Worm (Caenorhabditis elegans): Measurements from ENCODE around the gene srbc-63.
A peak's percentile ranks its signal among the peaks of the same experiment; 100 is the strongest.

srbc-63 gene

DNA sequence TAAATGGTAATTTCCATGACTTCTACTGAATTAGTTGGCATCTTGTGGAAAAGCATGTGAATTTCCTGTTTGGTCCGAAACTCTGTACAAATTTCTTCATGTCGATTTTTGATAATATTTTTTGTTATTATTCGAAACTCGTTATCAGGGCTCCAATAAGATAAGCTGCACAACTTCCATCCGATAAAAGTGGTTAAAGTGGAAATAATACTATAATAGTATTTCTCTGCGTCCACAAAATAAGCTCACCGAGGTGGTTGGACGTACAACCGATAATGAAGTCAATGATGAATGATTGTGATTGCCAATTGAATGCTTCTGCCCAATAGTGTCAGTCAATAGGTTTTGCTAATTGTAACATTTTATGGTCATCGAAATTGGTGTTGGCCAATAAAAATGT lies 35.9 kb upstream of the srbc-63 start, which contains the start of gene T26H5.4:
Gene T26H5.4 (minus strand): TSS at position 294 of the 400 bp plus-strand sequence.
- TF ChIP-seq unc-39 (tag; optimal IDR thresholded peaks at IDR 0.05) (no peak), egl-5 (tag; optimal IDR thresholded peaks at IDR 0.05) (no peak), elt-3 (tag; optimal IDR thresholded peaks at IDR 0.05) (no peak), egl-27 (tag; optimal IDR thresholded peaks at IDR 0.05) (no peak), lin-39 (tag; optimal IDR thresholded peaks at IDR 0.05) (no peak), jun-1 (tag; optimal IDR thresholded peaks at IDR 0.05) (no peak), nhr-77 (tag; optimal IDR thresholded peaks at IDR 0.05) (no peak), nhr-237 (tag; optimal IDR thresholded peaks at IDR 0.05) (no peak), elt-2 (tag; optimal IDR thresholded peaks at IDR 0.05) (peak; percentile 81), pqm-1 (tag; optimal IDR thresholded peaks at IDR 0.05) (peak; percentile 77), nhr-43 (tag; optimal IDR thresholded peaks at IDR 0.05; ENCODE audit: poor library complexity, severe bottlenecking) (no peak), ama-1 (optimal IDR thresholded peaks at IDR 0.05) (no peak), nhr-67 (tag; optimal IDR thresholded peaks at IDR 0.05) (no peak), daf-12 (tag; optimal IDR thresholded peaks at IDR 0.05) (no peak)

DNA sequence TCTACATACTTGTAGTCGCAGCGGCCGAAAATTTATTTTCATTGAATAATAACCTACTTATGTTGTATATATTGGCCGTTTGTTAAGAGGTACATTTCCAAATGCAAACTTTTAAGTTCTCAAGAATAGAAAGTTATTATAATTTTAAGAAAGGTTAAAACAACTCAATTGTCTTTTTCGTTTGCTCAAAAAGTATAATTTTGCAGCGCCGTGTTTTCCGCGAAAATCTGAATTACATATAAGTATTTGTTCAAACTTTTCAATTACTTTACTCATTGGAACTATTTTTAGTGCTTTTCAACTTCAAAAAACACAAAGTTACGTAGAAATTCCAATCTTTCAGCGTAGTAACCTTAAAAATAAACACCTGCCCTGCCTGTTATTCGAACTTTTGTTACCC lies 32.9 kb upstream of the srbc-63 start, which contains the start of gene srh-239:
Gene srh-239 (plus strand): TSS at position 301 of the 400 bp plus-strand sequence.
- TF ChIP-seq ceh-82 (tag; optimal IDR thresholded peaks at IDR 0.05) = no peak
- no peak for TF ChIP-seq nhr-11 (tag; optimal IDR thresholded peaks at IDR 0.05)
- no peak for TF ChIP-seq ceh-9 (tag; optimal IDR thresholded peaks at IDR 0.05)
- TF ChIP-seq unc-62 (GFP tag; optimal IDR thresholded peaks at IDR 0.05) = no peak
- TF ChIP-seq tbx-2 (tag; optimal IDR thresholded peaks at IDR 0.05) = no peak
- no peak for TF ChIP-seq egl-5 (tag; optimal IDR thresholded peaks at IDR 0.05)
- TF ChIP-seq nhr-12 (tag; optimal IDR thresholded peaks at IDR 0.05) = no peak
- no peak for TF ChIP-seq daf-12 (tag; optimal IDR thresholded peaks at IDR 0.05)
- TF ChIP-seq pha-4 (tag; optimal IDR thresholded peaks at IDR 0.05) = no peak
- no peak for TF ChIP-seq snpc-4 (tag; optimal IDR thresholded peaks at IDR 0.05)
- no peak for TF ChIP-seq nhr-23 (tag; optimal IDR thresholded peaks at IDR 0.05)
- TF ChIP-seq ceh-28 (tag; optimal IDR thresholded peaks at IDR 0.05) = no peak
- no peak for TF ChIP-seq pqm-1 (tag; optimal IDR thresholded peaks at IDR 0.05)
- no peak for TF ChIP-seq nhr-76 (tag; optimal IDR thresholded peaks at IDR 0.05)
- no peak for TF ChIP-seq mdl-1 (tag; optimal IDR thresholded peaks at IDR 0.05)
- TF ChIP-seq ztf-11 (tag; optimal IDR thresholded peaks at IDR 0.05) = no peak
- no peak for TF ChIP-seq fos-1 (tag; optimal IDR thresholded peaks at IDR 0.05)
- TF ChIP-seq sea-2 (GFP tag; optimal IDR thresholded peaks at IDR 0.05) = no peak

DNA sequence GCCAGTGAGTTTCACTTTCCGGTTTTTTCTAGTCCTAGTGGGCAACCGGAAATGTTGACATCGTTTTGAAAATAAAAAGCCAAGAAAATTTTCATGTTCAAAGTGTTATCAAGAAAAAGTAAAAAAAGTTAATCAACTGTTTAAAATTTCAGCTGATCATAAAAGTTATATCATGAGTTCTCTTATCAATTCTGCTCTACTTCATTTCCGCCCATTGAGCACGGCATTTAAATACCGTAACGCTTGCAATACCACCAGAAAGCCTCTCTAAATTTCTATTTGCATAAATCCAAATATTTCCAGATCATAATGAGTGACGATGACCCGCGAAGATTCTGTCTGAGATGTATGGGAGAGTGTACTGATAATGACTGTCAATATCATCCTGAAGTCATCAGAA lies 32.1 kb upstream of the srbc-63 start, which contains the start of gene T26H5.9:
Gene T26H5.9 (plus strand): TSS at position 302 of the 400 bp plus-strand sequence.
- TF ChIP-seq elt-2 (tag; optimal IDR thresholded peaks at IDR 0.05) (peak; percentile 65), R02D3.7 (tag; optimal IDR thresholded peaks at IDR 0.05) (no peak), pqm-1 (tag; optimal IDR thresholded peaks at IDR 0.05) (peak; percentile 12)

DNA sequence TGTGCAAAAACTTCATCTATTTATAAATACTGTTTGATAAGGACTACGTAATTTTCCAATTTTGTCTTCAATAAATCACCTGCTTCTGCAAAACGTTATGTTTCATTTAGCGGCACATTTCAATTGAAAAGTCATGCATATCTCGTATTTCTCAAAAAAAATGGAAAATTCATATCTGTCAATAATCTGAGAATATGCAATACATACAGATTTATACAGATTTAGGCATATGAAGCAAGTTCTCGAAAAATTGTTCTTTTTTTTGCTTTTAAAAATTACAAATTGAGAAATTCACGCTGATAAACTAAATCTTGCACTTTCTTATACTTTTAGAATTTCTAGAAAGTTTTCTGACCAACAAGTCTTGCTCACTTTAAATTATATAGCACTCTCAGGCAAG lies 31.7 kb upstream of the srbc-63 start, which contains the start of gene T26H5.11:
Gene T26H5.11 (minus strand): TSS at position 101 of the 400 bp plus-strand sequence.
- no peak for TF ChIP-seq ceh-9 (tag; optimal IDR thresholded peaks at IDR 0.05)
- no peak for TF ChIP-seq skn-1 (tag; optimal IDR thresholded peaks at IDR 0.05)
- no peak for TF ChIP-seq fos-1 (tag; optimal IDR thresholded peaks at IDR 0.05)
- no peak for TF ChIP-seq R02D3.7 (tag; optimal IDR thresholded peaks at IDR 0.05)
- no peak for TF ChIP-seq mml-1 (tag; optimal IDR thresholded peaks at IDR 0.05)
- TF ChIP-seq unc-39 (tag; optimal IDR thresholded peaks at IDR 0.05) = no peak
- TF ChIP-seq aly-2 (tag; optimal IDR thresholded peaks at IDR 0.05) = no peak
- TF ChIP-seq nhr-67 (tag; optimal IDR thresholded peaks at IDR 0.05) = no peak
- TF ChIP-seq ceh-16 (tag; optimal IDR thresholded peaks at IDR 0.05) = no peak
- TF ChIP-seq nhr-12 (tag; optimal IDR thresholded peaks at IDR 0.05) = no peak

DNA sequence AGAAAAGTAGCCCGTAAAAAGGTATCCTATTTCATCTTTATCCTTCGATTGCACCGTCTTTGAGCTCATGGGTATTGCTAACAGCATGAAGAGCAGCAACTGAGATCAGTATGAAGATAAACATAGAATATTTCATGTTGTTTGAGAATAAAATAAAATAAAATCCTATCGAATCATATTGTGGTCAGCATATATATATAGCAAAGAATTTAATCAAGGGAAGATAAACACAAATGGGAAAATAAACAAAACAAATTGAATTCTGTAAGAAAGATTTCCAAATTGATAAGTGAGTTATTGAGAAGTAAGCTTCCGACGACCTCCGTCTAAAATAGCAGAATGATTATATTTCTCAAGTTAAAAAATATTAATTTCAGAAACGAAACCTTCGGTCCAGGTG lies 31.2 kb upstream of the srbc-63 start, which contains the start of gene T26H5.10:
Gene T26H5.10 (minus strand): TSS at position 101 of the 400 bp plus-strand sequence.
- TF ChIP-seq elt-3 (tag; optimal IDR thresholded peaks at IDR 0.05) (no peak), nfya-1 (tag; optimal IDR thresholded peaks at IDR 0.05; ENCODE audit: insufficient read depth) (no peak), nhr-237 (tag; optimal IDR thresholded peaks at IDR 0.05) (no peak)

Measured in whole organism, L3 larva.